Fruit fly (Drosophila melanogaster) whole organism, adult: ENCODE data around the gene H15.

Source experiments
- CG11617 ChIP-seq: fragments of 200-800 bp; sonication (Bioruptor generic); optimal IDR thresholded peaks from 2 replicates; lab custom pipeline; 2017; ENCODE audit warnings: mild to moderate bottlenecking, missing biosample characterization, missing genetic modification reagents, missing genetic modification characterization
- CG12768 ChIP-seq: fragments of 200-800 bp; sonication (Bioruptor generic); optimal IDR thresholded peaks from 2 replicates; lab custom pipeline; 2017; ENCODE audit warnings: missing biosample characterization, missing genetic modification characterization, mild to moderate bottlenecking, moderate library complexity, missing genetic modification reagents
- CG1620 ChIP-seq: fragments of 200-800 bp; sonication (Bioruptor generic); optimal IDR thresholded peaks from 2 replicates; lab custom pipeline; 2016; ENCODE audit warnings: missing biosample characterization, missing genetic modification characterization
- CG33017 ChIP-seq: fragments of 200-800 bp; sonication (Bioruptor generic); optimal IDR thresholded peaks from 2 replicates; lab custom pipeline; 2018; ENCODE audit warnings: missing biosample characterization, mild to moderate bottlenecking, missing genetic modification characterization, moderate library complexity
- CG5204 ChIP-seq: fragments of 200-800 bp; sonication (Bioruptor generic); optimal IDR thresholded peaks from 2 replicates; lab custom pipeline; 2016; ENCODE audit warnings: missing biosample characterization, missing genetic modification characterization
- CG7045 ChIP-seq: fragments of 200-800 bp; sonication (Bioruptor generic); optimal IDR thresholded peaks from 2 replicates; lab custom pipeline; 2017; ENCODE audit warnings: missing biosample characterization, mild to moderate bottlenecking, missing genetic modification characterization
- CG7101 ChIP-seq: fragments of 200-800 bp; sonication (Bioruptor generic); optimal IDR thresholded peaks from 2 replicates; lab custom pipeline; 2018; ENCODE audit warnings: missing biosample characterization, mild to moderate bottlenecking, missing genetic modification characterization, moderate library complexity
- Clk ChIP-seq: fragments of 200-800 bp; sonication (Bioruptor generic); optimal IDR thresholded peaks from 2 replicates; lab custom pipeline; 2017; ENCODE audit warnings: missing biosample characterization, missing genetic modification characterization
- Crg-1 ChIP-seq: fragments of 200-800 bp; sonication (Bioruptor generic); optimal IDR thresholded peaks from 2 replicates; lab custom pipeline; 2016; ENCODE audit warnings: missing biosample characterization, missing genetic modification characterization
- Hr96 ChIP-seq: fragments of 200-800 bp; sonication (Bioruptor generic); optimal IDR thresholded peaks from 2 replicates; lab custom pipeline; 2016; ENCODE audit warnings: missing biosample characterization, missing genetic modification characterization
- Mnt ChIP-seq: fragments of 200-800 bp; sonication (Bioruptor generic); optimal IDR thresholded peaks from 2 replicates; lab custom pipeline; 2016; ENCODE audit warnings: missing biosample characterization, mild to moderate bottlenecking, missing genetic modification characterization
- bab1 ChIP-seq: fragments of 200-800 bp; sonication (Bioruptor generic); optimal IDR thresholded peaks from 3 replicates; lab custom pipeline; 2019; ENCODE audit warnings: missing biosample characterization, mild to moderate bottlenecking, missing genetic modification characterization, moderate library complexity
- cic ChIP-seq: fragments of 200-800 bp; sonication (Bioruptor generic); optimal IDR thresholded peaks from 2 replicates; lab custom pipeline; 2017; ENCODE audit warnings: missing biosample characterization, mild to moderate bottlenecking, missing genetic modification characterization, moderate library complexity
- cnc ChIP-seq, 2 experiments: fragments of >200 bp; optimal IDR thresholded peaks; 2 replicates each; lab custom pipeline; 2017
- kay ChIP-seq: fragments of 200-800 bp; sonication (Bioruptor generic); peaks from one replicate; lab custom pipeline; 2016; ENCODE audit warnings: missing biosample characterization, missing genetic modification characterization, borderline replicate concordance
- ovo ChIP-seq: fragments of 200-800 bp; sonication (Bioruptor generic); optimal IDR thresholded peaks from 2 replicates; lab custom pipeline; 2016; ENCODE audit warnings: missing biosample characterization, missing genetic modification characterization
- pad ChIP-seq: fragments of 200-800 bp; sonication (Bioruptor generic); optimal IDR thresholded peaks from 3 replicates; lab custom pipeline; 2017; ENCODE audit warnings: missing biosample characterization, missing genetic modification characterization, mild to moderate bottlenecking, moderate library complexity, missing genetic modification reagents
- tj ChIP-seq: fragments of 200-800 bp; sonication (Bioruptor generic); optimal IDR thresholded peaks from 3 replicates; lab custom pipeline; 2017; ENCODE audit warnings: missing biosample characterization, mild to moderate bottlenecking, missing genetic modification characterization, moderate library complexity
- toe ChIP-seq: fragments of 200-800 bp; sonication (Bioruptor generic); optimal IDR thresholded peaks from 2 replicates; lab custom pipeline; 2016; ENCODE audit warnings: missing biosample characterization, missing genetic modification characterization

Gene H15

dm6 chr2L:5433403-5434023 is 29.4 kb downstream of the H15 start:
- TF ChIP-seq CG33017 (tag; lab: Kevin White, UChicago) (no peak), CG11617 (GFP tag; lab: Kevin White, UChicago) (no peak)

- peak; percentile 10 for TF ChIP-seq toe
- TF ChIP-seq kay (GFP tag; lab: Kevin White, UChicago) = peak; percentile 10
- TF ChIP-seq bab1 (GFP tag; lab: Kevin White, UChicago) = no peak
- TF ChIP-seq tj (GFP tag; lab: Kevin White, UChicago) = no peak
- TF ChIP-seq CG7045 (GFP tag; lab: Kevin White, UChicago) = peak; percentile 13
- peak; percentile 24 for TF ChIP-seq CG5204 (GFP tag; lab: Kevin White, UChicago)
- peak; percentile 62 for TF ChIP-seq CG33017 (tag; lab: Kevin White, UChicago)
Measured at dm6 chr2L:5434298-5434697, 30.2 kb downstream of the H15 start.

DNA sequence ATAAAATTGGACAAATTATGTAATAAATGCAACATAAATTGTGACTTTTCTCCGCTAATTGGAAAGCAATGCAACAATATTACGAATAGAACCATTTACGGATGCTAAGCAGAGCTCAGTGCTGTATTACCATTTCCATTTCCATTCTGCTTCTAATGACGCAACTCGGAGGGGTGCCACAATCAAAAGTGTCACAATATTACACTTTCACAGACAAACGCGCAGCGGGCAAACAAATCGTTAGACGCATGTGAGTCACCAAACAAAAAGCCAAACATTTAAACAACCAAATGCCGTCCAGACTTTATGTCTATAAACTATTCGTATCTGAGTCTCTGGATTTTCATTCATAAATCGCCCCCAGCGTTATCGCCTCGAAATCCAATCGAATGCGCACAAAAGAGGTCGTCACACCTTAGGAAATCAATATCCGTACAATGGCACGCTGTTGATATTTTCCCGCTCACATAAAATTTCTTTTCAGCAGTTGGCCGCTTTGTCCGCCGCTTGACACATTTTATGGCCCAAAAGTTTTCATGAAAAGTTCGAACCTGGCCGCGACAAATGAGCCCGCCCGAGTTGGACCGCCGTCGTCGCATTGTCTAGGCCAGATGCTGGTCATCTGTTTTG is 38.4 kb downstream of the H15 start:
- no peak for TF ChIP-seq CG7101
- no peak for TF ChIP-seq CG5204 (GFP tag; lab: Kevin White, UChicago)
- TF ChIP-seq Crg-1 (GFP tag; lab: Kevin White, UChicago) = no peak
- TF ChIP-seq Clk (GFP tag; lab: Kevin White, UChicago) = no peak
- no peak for TF ChIP-seq toe
- TF ChIP-seq CG12768 (GFP tag; lab: Kevin White, UChicago) = no peak
- no peak for TF ChIP-seq ovo (GFP tag; lab: Kevin White, UChicago)
- TF ChIP-seq pad = no peak
- TF ChIP-seq CG7045 (GFP tag; lab: Kevin White, UChicago) = no peak

dm6 chr2L:5444675-5445074 is 40.6 kb downstream of the H15 start:
- TF ChIP-seq Clk (GFP tag; lab: Kevin White, UChicago) (no peak), Hr96 (GFP tag; lab: Kevin White, UChicago) (no peak), CG7045 (GFP tag; lab: Kevin White, UChicago) (no peak), CG12768 (GFP tag; lab: Kevin White, UChicago) (no peak)

DNA sequence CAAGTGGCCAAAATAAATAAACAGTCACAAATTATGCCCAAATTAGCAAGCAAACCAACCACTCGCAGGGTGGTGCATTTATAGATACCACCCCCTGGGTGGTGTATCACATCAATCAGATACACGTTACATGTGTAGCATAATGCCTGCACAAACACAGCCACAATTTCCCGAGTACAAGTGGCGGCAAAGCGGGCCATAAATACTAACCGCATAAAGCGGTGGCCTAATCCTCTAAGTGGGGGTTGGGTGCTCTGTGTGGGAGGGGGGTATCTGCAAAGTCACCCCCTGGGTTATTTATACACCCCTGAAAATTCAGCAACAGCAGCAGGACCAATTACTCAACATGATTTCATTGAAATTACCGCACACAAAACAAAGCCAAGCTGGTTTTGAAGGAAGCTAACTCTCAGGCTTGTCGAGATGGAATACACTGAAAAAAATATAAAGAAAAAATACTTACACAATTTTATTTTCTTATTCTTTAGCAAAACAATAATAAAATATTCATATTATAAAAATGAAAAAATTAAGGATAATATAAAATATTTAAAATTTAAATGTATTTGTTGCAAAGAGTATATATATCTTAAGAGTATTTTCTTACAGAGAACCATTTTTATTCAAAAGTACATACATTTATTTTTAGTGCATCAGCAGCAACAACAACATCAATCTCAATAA is 41.5 kb downstream of the H15 start:
- TF ChIP-seq tj (GFP tag; lab: Kevin White, UChicago) (no peak), CG5204 (GFP tag; lab: Kevin White, UChicago) (no peak)

DNA sequence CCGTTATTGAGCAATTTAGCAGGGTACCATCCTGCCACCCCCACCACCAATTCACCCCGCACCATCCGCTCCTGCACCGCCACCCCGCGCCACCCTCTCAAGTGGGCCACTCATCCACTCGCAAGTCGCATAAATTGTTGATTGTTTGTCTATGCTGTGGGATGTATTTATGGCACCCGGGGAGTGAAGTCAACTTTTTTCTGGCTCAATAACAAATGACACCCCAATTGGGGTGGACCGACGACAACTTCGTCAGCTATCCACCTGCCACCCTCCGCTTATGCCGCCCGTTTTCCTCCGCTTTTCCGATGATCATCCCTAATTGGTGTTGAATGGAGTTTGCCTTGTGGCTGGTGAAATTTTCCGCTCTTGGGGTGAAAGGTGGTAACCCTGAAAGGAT is 42.1 kb downstream of the H15 start:
- TF ChIP-seq CG11617 (GFP tag; lab: Kevin White, UChicago) = no peak
- TF ChIP-seq Mnt (GFP tag; lab: Kevin White, UChicago) = no peak
- TF ChIP-seq ovo (GFP tag; lab: Kevin White, UChicago) = no peak
- no peak for TF ChIP-seq bab1 (GFP tag; lab: Kevin White, UChicago)
- no peak for TF ChIP-seq Hr96 (GFP tag; lab: Kevin White, UChicago)
- no peak for TF ChIP-seq CG7045 (GFP tag; lab: Kevin White, UChicago)
- TF ChIP-seq Clk (GFP tag; lab: Kevin White, UChicago) = no peak
- TF ChIP-seq toe = no peak
- TF ChIP-seq CG12768 (GFP tag; lab: Kevin White, UChicago) = no peak
- no peak for TF ChIP-seq kay (GFP tag; lab: Kevin White, UChicago)
- no peak for TF ChIP-seq tj (GFP tag; lab: Kevin White, UChicago)
- no peak for TF ChIP-seq cic (GFP tag; lab: Kevin White, UChicago)
- no peak for TF ChIP-seq CG1620 (GFP tag; lab: Kevin White, UChicago)
- no peak for TF ChIP-seq Crg-1 (GFP tag; lab: Kevin White, UChicago)
- no peak for TF ChIP-seq CG5204 (GFP tag; lab: Kevin White, UChicago)

DNA sequence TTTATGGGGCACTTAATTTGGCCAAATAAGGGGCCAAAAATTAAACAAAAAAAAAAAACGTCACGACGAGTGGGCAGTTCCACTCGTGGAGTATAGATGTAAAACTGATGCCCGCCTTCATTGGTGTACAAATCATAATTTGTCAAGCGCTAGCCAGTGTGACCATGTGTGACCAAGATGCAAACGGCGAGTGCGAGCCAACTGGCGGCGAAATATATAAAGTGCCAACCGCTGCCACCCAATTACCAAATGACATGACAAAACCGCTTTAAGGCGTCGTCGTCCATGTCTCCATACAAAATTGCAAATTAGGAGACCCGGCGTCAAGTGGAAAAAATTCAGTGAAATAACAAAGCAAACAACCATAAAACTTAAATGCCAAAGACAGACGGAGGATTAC is 43.2 kb downstream of the H15 start:
- TF ChIP-seq CG33017 (tag; lab: Kevin White, UChicago) (no peak), CG11617 (GFP tag; lab: Kevin White, UChicago) (no peak), Mnt (GFP tag; lab: Kevin White, UChicago) (no peak), CG12768 (GFP tag; lab: Kevin White, UChicago) (no peak), tj (GFP tag; lab: Kevin White, UChicago) (no peak), cic (GFP tag; lab: Kevin White, UChicago) (no peak), cnc (optimal IDR thresholded peaks at IDR 0.05; lab: Kevin White, UChicago) (no peak), bab1 (GFP tag; lab: Kevin White, UChicago) (no peak), ovo (GFP tag; lab: Kevin White, UChicago) (no peak), CG7101 (no peak), CG1620 (GFP tag; lab: Kevin White, UChicago) (no peak), Crg-1 (GFP tag; lab: Kevin White, UChicago) (no peak), CG5204 (GFP tag; lab: Kevin White, UChicago) (no peak), pad (no peak), Hr96 (GFP tag; lab: Kevin White, UChicago) (no peak)
